Fruit fly (Drosophila melanogaster) whole organism, wandering third instar larva: ENCODE data around the gene CG15027.

Source experiments
- Abd-B ChIP-seq: fragments of >200 bp; optimal IDR thresholded peaks from 2 replicates; lab custom pipeline; 2017; ENCODE audit warnings: missing biosample characterization, missing genetic modification characterization
- CG32264 ChIP-seq: fragments of 200-800 bp; sonication (Bioruptor generic); optimal IDR thresholded peaks from 2 replicates; lab custom pipeline; 2016; ENCODE audit warnings: missing biosample characterization, missing genetic modification characterization
- CG9705 ChIP-seq: fragments of 200-800 bp; sonication (Bioruptor generic); optimal IDR thresholded peaks from 2 replicates; lab custom pipeline; 2018; ENCODE audit warnings: missing biosample characterization, mild to moderate bottlenecking, missing genetic modification characterization
- CrebA ChIP-seq: fragments of 200-800 bp; sonication (Bioruptor generic); optimal IDR thresholded peaks from 2 replicates; lab custom pipeline; 2016; ENCODE audit warnings: missing biosample characterization, mild to moderate bottlenecking, missing genetic modification characterization, borderline replicate concordance
- Dfd ChIP-seq: fragments of >200 bp; optimal IDR thresholded peaks from 2 replicates; lab custom pipeline; 2017; ENCODE audit warnings: missing biosample characterization, missing genetic modification characterization
- Dif ChIP-seq: fragments of 200-275, 200-300 bp; sonication (Bioruptor generic); optimal IDR thresholded peaks from 2 replicates; lab custom pipeline; 2018; ENCODE audit warnings: missing biosample characterization, missing genetic modification characterization; ENCODE audit not compliant: partially characterized antibody
- GATAd ChIP-seq: sonication (Bioruptor generic); optimal IDR thresholded peaks from 2 replicates; lab custom pipeline; 2016; ENCODE audit warnings: missing biosample characterization, missing genetic modification characterization
- HLH106 ChIP-seq: fragments of 200-800 bp; optimal IDR thresholded peaks from 3 replicates; lab custom pipeline; 2019; ENCODE audit warnings: missing biosample characterization, mild to moderate bottlenecking, missing genetic modification characterization, moderate library complexity
- Hnf4 ChIP-seq: fragments of 200-800 bp; sonication (Bioruptor generic); optimal IDR thresholded peaks from 2 replicates; lab custom pipeline; 2016; ENCODE audit warnings: missing biosample characterization, mild to moderate bottlenecking, missing genetic modification characterization
- Hr78 ChIP-seq: fragments of >200 bp; optimal IDR thresholded peaks from 2 replicates; lab custom pipeline; 2017; ENCODE audit warnings: missing biosample characterization, missing genetic modification characterization
- Hr83 ChIP-seq: fragments of 200-300 bp; sonication (Bioruptor generic); optimal IDR thresholded peaks from 2 replicates; lab custom pipeline; 2016; ENCODE audit warnings: missing biosample characterization, mild to moderate bottlenecking, missing genetic modification characterization, moderate library complexity; ENCODE audit not compliant: poor library complexity, severe bottlenecking
- Jra ChIP-seq: sonication (Bioruptor generic); optimal IDR thresholded peaks from 2 replicates; lab custom pipeline; 2016; ENCODE audit warnings: missing biosample characterization, missing genetic modification characterization
- Mio ChIP-seq: sonication (Bioruptor generic); optimal IDR thresholded peaks from 2 replicates; lab custom pipeline; 2016; ENCODE audit warnings: missing biosample characterization, missing genetic modification characterization
- Myc ChIP-seq: fragments of >200 bp; optimal IDR thresholded peaks from 2 replicates; lab custom pipeline; 2017
- N ChIP-seq: fragments of >200 bp; optimal IDR thresholded peaks from 2 replicates; lab custom pipeline; 2018; ENCODE audit warnings: missing biosample characterization, missing external identifiers, missing genetic modification characterization
- OdsH ChIP-seq: fragments of 200-800 bp; sonication (Bioruptor generic); optimal IDR thresholded peaks from 2 replicates; lab custom pipeline; 2016; ENCODE audit warnings: missing biosample characterization, mild to moderate bottlenecking, missing genetic modification characterization
- Rel ChIP-seq, 2 experiments: fragments of 200-800 bp; sonication (Bioruptor generic) in 1 of 2; optimal IDR thresholded peaks; 2 replicates in 1 of 2; 3 replicates in 1 of 2; lab custom pipeline; 2016 to 2019; ENCODE audit warnings: mild to moderate bottlenecking in 2 of 2, missing biosample characterization in 2 of 2, missing genetic modification characterization in 2 of 2, moderate library complexity in 1 of 2
- Sp1 ChIP-seq: fragments of 200-800 bp; sonication (Bioruptor generic); optimal IDR thresholded peaks from 3 replicates; lab custom pipeline; 2019; ENCODE audit warnings: missing biosample characterization, mild to moderate bottlenecking, missing genetic modification characterization, moderate library complexity
- Vsx2 ChIP-seq: fragments of 200-300, 225-300 bp; sonication (Bioruptor generic); optimal IDR thresholded peaks from 2 replicates; lab custom pipeline; 2018; ENCODE audit warnings: missing biosample characterization, missing genetic modification characterization; ENCODE audit not compliant: partially characterized antibody
- br ChIP-seq: fragments of 200-800 bp; sonication (Bioruptor generic); optimal IDR thresholded peaks from 2 replicates; lab custom pipeline; 2016; ENCODE audit warnings: missing biosample characterization, missing genetic modification characterization
- brk ChIP-seq: fragments of 200-800 bp; sonication (Bioruptor generic); optimal IDR thresholded peaks from 2 replicates; lab custom pipeline; 2016; ENCODE audit warnings: missing biosample characterization, mild to moderate bottlenecking, missing genetic modification characterization
- dl ChIP-seq, 2 experiments: fragments of 175-275, 200-275 bp in 1 of 2; fragments of 200-275 bp in 1 of 2; sonication (Bioruptor generic); optimal IDR thresholded peaks; lab custom pipeline; 2018; ENCODE audit warnings: mild to moderate bottlenecking in 2 of 2, missing biosample characterization in 2 of 2, missing genetic modification characterization in 2 of 2, moderate library complexity in 2 of 2; ENCODE audit not compliant: partially characterized antibody in 2 of 2, insufficient read depth in 1 of 2
- dmrt93B ChIP-seq: fragments of 200-800 bp; sonication (Bioruptor generic); optimal IDR thresholded peaks from 2 replicates; lab custom pipeline; 2018; ENCODE audit warnings: missing biosample characterization, mild to moderate bottlenecking, missing genetic modification characterization
- dsf ChIP-seq: sonication (Bioruptor generic); optimal IDR thresholded peaks from 2 replicates; lab custom pipeline; 2016; ENCODE audit warnings: missing biosample characterization, missing genetic modification characterization, borderline replicate concordance
- ey ChIP-seq: fragments of 200-800 bp; sonication (Bioruptor generic); optimal IDR thresholded peaks from 2 replicates; lab custom pipeline; 2016; ENCODE audit warnings: missing biosample characterization, missing genetic modification characterization
- foxo ChIP-seq, 2 experiments: fragments of 200-800 bp; sonication (Bioruptor generic); optimal IDR thresholded peaks; 2 replicates in 1 of 2; 3 replicates in 1 of 2; lab custom pipeline; 2016 to 2017; ENCODE audit warnings: missing biosample characterization in 2 of 2, missing genetic modification characterization in 2 of 2
- fru ChIP-seq: fragments of 200-800 bp; sonication (Bioruptor generic); optimal IDR thresholded peaks from 3 replicates; lab custom pipeline; 2016; ENCODE audit warnings: missing biosample characterization, mild to moderate bottlenecking, missing genetic modification characterization
- h ChIP-seq: fragments of 200-800 bp; sonication (Bioruptor generic); optimal IDR thresholded peaks from 3 replicates; lab custom pipeline; 2016; ENCODE audit warnings: missing biosample characterization, mild to moderate bottlenecking, missing genetic modification characterization
- jim ChIP-seq: fragments of 175-275, 200-325 bp; sonication (Bioruptor generic); optimal IDR thresholded peaks from 2 replicates; lab custom pipeline; 2016; ENCODE audit warnings: missing biosample characterization, mild to moderate bottlenecking, missing genetic modification characterization
- lola ChIP-seq: fragments of >200 bp; optimal IDR thresholded peaks from 2 replicates; lab custom pipeline; 2017; ENCODE audit warnings: missing biosample characterization, missing genetic modification characterization
- pan ChIP-seq: fragments of >200 bp; optimal IDR thresholded peaks from 2 replicates; lab custom pipeline; 2017
- psq ChIP-seq: fragments of 200-800 bp; sonication (Bioruptor generic); optimal IDR thresholded peaks from 3 replicates; lab custom pipeline; 2017; ENCODE audit warnings: missing biosample characterization, mild to moderate bottlenecking, missing genetic modification characterization, moderate library complexity
- rgr ChIP-seq: fragments of 200-800 bp; sonication (Bioruptor generic); optimal IDR thresholded peaks from 3 replicates; lab custom pipeline; 2016; ENCODE audit warnings: missing biosample characterization, mild to moderate bottlenecking, missing genetic modification characterization
- sage ChIP-seq: fragments of 200-800 bp; sonication (Bioruptor generic); optimal IDR thresholded peaks from 2 replicates; lab custom pipeline; 2016; ENCODE audit warnings: missing biosample characterization, mild to moderate bottlenecking, missing genetic modification characterization
- sv ChIP-seq: fragments of 200-800 bp; sonication (Bioruptor generic); optimal IDR thresholded peaks from 3 replicates; lab custom pipeline; 2016; ENCODE audit warnings: missing biosample characterization, missing genetic modification characterization
- tai ChIP-seq: sonication (Bioruptor generic); optimal IDR thresholded peaks from 2 replicates; lab custom pipeline; 2016; ENCODE audit warnings: missing biosample characterization, missing genetic modification characterization
- usp ChIP-seq: fragments of >200 bp; optimal IDR thresholded peaks from 2 replicates; lab custom pipeline; 2017; ENCODE audit warnings: missing biosample characterization, missing genetic modification characterization
- woc ChIP-seq: sonication (Bioruptor generic); optimal IDR thresholded peaks from 2 replicates; lab custom pipeline; 2016; ENCODE audit warnings: missing biosample characterization, mild to moderate bottlenecking, missing genetic modification characterization

CG15027 gene

dm6 chrX:15062619-15063018, 23.0 kb downstream of the CG15027 start:
- no peak for TF ChIP-seq jim (GFP tag; lab: Kevin White, UChicago)
- no peak for TF ChIP-seq Sp1 (GFP tag; lab: Kevin White, UChicago)
- no peak for TF ChIP-seq Hr78 (GFP tag; lab: Kevin White, UChicago)

DNA sequence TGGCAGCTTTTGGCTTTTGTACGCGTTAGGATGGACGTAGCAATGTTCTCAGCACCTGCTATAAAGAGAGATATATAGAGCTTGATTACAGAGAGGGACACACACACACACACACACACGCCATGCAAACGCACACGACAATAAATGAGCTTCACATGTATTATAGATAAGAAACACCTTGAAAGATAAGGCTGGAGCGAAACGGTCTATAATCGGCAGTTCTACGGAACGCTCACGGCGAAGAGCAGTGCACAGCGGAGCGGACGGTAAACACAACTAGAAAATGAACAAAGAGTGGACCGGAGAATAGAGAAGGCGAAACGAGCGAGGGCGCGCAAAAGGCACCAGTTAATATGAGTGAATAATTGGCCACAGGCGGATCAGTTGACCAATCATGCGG, 36.9 kb downstream of the CG15027 start:
- no peak for TF ChIP-seq CG32264 (GFP tag; lab: Kevin White, UChicago)
- peak; percentile 17 for TF ChIP-seq Dif
- TF ChIP-seq psq (GFP tag; lab: Kevin White, UChicago), result peak; percentile 56

dm6 chrX:15045608-15046007, 40.0 kb downstream of the CG15027 start:
- TF ChIP-seq Hnf4 (GFP tag; lab: Kevin White, UChicago) (peak; percentile 22), h (GFP tag; lab: Kevin White, UChicago) (peak; percentile 13), brk (GFP tag; lab: Kevin White, UChicago) (peak; percentile 17), rgr (GFP tag; lab: Kevin White, UChicago) (peak; percentile 9), jim (GFP tag; lab: Kevin White, UChicago) (no peak), Hr83 (GFP tag; lab: Kevin White, UChicago) (peak; percentile 16), Dif (no peak)

- TF ChIP-seq dmrt93B (GFP tag; lab: Kevin White, UChicago) (peak; percentile 44), CrebA (GFP tag; lab: Kevin White, UChicago) (no peak), woc (GFP tag; lab: Kevin White, UChicago) (peak; percentile 86), Abd-B (GFP tag; lab: Kevin White, UChicago) (no peak), Myc (lab: Kevin White, UChicago) (peak; percentile 96), HLH106 (tag; lab: Kevin White, UChicago) (peak; percentile 23), OdsH (GFP tag; lab: Kevin White, UChicago) (peak; percentile 24), brk (GFP tag; lab: Kevin White, UChicago) (no peak), Hr83 (GFP tag; lab: Kevin White, UChicago) (no peak), usp (GFP tag; lab: Kevin White, UChicago) (no peak), pan (lab: Kevin White, UChicago) (no peak), psq (GFP tag; lab: Kevin White, UChicago) (no peak), Vsx2 (GFP tag; lab: Kevin White, UChicago) (no peak), CG9705 (GFP tag; lab: Kevin White, UChicago) (peak; percentile 28), lola (GFP tag; lab: Kevin White, UChicago) (no peak), N (GFP tag; lab: Kevin White, UChicago) (no peak), fru (no peak), sv (peak; percentile 2), jim (GFP tag; lab: Kevin White, UChicago) (no peak), dl (GFP tag; optimal IDR thresholded peaks at IDR 0.05; lab: Kevin White, UChicago; ENCODE audit: insufficient read depth in 1 of 2, partially characterized antibody in 2 of 2) (peak; percentile 67 to 75), sage (GFP tag; lab: Kevin White, UChicago) (no peak), Hr78 (GFP tag; lab: Kevin White, UChicago) (no peak), rgr (GFP tag; lab: Kevin White, UChicago) (no peak), Dif (no peak), br (GFP tag; lab: Kevin White, UChicago) (peak; percentile 5), Hnf4 (GFP tag; lab: Kevin White, UChicago) (no peak), ey (peak; percentile 57), Sp1 (GFP tag; lab: Kevin White, UChicago) (peak; percentile 54), CG32264 (GFP tag; lab: Kevin White, UChicago) (no peak), tai (GFP tag; lab: Kevin White, UChicago) (no peak), Rel (GFP tag; optimal IDR thresholded peaks at IDR 0.05; lab: Kevin White, UChicago) (no peak), Rel (tag; optimal IDR thresholded peaks at IDR 0.05; lab: Kevin White, UChicago) (no peak), GATAd (GFP tag; lab: Kevin White, UChicago) (no peak), Mio (no peak), Jra (GFP tag; lab: Kevin White, UChicago) (no peak), dsf (GFP tag; lab: Kevin White, UChicago) (no peak), Dfd (GFP tag; lab: Kevin White, UChicago) (no peak), foxo (GFP tag; optimal IDR thresholded peaks at IDR 0.05; lab: Kevin White, UChicago) (peak in 1 of 2 experiments; percentile 35), h (GFP tag; lab: Kevin White, UChicago) (peak; percentile 52)
Measured at dm6 chrX:15043700-15044225, 41.9 kb downstream of the CG15027 start, which contains the start of gene CG5541. TSS of gene CG5541 (plus strand) at chrX:15044123.
